Worm (Caenorhabditis elegans): ENCODE data around the gene hlh-3.

The hlh-3 gene

DNA sequence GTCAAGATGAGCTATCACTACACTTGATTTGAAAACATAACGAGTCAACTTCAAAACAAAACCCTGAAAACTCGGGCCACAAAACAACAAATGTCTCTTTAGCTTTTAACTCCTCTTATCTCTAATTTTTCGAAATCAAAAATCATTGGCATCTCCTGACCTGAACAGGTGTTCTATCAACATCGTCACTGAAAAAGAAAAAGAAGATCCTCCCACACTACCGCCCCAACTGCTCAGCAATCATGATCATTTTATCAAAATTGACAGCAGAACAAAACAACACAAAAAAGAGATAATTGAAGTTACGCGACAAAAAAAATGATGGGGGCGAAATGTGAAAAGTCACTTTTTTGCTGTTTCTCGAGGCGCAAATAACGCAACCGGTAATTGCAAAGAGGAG, 8.1 kb upstream of the hlh-3 start:
- no peak for TF ChIP-seq ZK185.1 (tag; optimal IDR thresholded peaks at IDR 0.05; ENCODE audit: poor library complexity, severe bottlenecking)

DNA sequence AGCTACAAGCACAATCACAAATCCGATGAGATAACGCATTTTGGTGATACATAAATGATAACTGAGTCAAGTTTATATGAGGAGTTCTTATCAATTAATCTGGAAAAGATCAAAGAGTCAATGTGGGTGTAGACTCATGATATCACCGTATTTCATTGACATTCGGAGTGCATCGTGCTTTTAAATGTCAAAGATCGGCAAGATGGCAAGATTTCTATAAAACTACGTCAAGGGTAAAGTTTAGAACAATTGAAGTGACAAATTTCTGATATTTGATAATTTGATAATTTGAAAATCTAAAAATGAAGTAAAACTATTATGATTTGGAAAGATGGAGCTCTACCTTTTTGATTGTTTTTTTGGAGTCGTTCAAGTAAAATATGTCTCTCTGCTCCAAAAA, 3.3 kb upstream of the hlh-3 start, which contains the start of gene sysm-1:
sysm-1 (minus strand) TSS at position 101 of the 400 bp plus-strand sequence.
- TF ChIP-seq nhr-80 (tag; optimal IDR thresholded peaks at IDR 0.05) (peak; percentile 4), mes-4 (tag; optimal IDR thresholded peaks at IDR 0.05) (no peak)

DNA sequence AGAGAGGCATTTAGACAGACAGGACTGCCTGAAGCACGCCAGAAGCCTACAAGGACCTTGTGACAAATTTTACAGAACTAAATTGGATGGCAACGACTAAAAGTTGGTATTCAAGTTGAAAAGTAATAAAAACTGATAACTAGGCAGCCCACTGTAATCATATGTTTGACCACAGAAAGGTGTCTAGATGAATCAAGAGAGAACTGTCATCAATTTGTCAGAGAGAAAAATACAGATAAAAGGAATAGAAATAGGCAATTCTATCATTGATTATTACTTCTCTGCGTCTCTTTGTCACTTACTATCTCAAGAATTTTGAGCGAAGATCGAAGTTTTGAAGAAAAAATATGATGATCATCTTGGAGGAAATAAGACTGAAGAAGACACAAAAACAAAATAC, 6.5 kb downstream of the hlh-3 start:
- TF ChIP-seq madf-3 (GFP tag; IDR thresholded peaks at IDR 0.05) (no peak), nhr-80 (tag; optimal IDR thresholded peaks at IDR 0.05) (peak; percentile 80)

DNA sequence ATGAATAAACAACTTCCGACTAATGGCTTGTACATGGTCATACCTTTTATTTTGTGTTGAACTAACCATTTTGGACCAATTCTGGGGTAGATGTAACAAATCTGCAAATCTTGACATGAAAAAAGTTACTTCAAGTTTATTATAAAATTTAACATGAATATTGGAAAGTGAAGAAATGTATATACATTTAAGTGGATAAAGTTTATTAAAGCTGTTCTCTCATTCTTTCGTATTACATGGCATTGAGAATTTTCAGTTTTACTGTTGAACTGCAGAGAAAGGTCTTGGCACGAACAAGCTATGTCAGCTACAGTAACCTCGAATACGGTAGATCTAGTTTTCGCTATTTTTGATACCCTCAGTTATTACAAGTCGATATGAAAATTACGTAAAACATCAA, 7.2 kb downstream of the hlh-3 start, which contains the start of gene C07H4.1:
C07H4.1 (minus strand) TSS at position 101 of the 400 bp plus-strand sequence.
- TF ChIP-seq B0261.1 (tag; optimal IDR thresholded peaks at IDR 0.05) (no peak), hmg-1.2 (GFP tag; IDR thresholded peaks at IDR 0.05) (no peak), dpl-1 (GFP tag; optimal IDR thresholded peaks at IDR 0.05) (no peak), madf-3 (GFP tag; IDR thresholded peaks at IDR 0.05) (no peak), F22D6.2 (tag; optimal IDR thresholded peaks at IDR 0.05) (no peak), B0035.1 (tag; optimal IDR thresholded peaks at IDR 0.05) (no peak), nhr-27 (tag; optimal IDR thresholded peaks at IDR 0.05) (no peak), F57C9.4 (tag; optimal IDR thresholded peaks at IDR 0.05) (no peak)

DNA sequence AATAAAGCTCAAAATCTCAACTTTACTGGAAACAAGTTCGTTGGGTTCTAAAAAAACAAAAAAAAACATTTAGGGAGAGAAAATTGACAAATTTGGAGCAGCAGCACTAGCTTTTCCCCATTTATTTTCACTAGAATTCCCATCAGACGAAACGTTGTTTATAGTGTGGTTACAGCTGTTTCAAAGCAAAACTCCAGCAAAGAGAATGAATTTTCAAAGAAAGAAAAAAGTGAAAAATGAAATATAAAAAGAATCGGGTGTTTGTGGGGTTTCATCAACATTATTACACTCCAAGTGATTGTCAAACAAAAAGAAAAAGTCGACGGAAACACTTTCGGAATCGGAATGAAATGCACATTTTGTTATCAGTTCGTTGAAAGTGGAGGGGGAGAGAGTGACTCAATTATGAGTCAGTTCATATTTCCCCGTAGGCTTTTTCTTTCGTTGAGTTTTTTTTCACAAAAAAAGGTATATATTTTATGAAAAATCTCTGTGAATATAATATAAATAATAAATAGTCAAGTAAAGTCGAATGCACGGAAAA, 7.9 kb downstream of the hlh-3 start:
- no peak for TF ChIP-seq snpc-4 (GFP tag; optimal IDR thresholded peaks at IDR 0.05)
- TF ChIP-seq snpc-4 (tag; optimal IDR thresholded peaks at IDR 0.05) = no peak
- no peak for TF ChIP-seq ekl-4 (GFP tag; IDR thresholded peaks at IDR 0.05)
- peak; percentile 0 for TF ChIP-seq ztf-18 (tag; optimal IDR thresholded peaks at IDR 0.05)
- peak; percentile 80 for TF ChIP-seq nhr-80 (tag; optimal IDR thresholded peaks at IDR 0.05)

DNA sequence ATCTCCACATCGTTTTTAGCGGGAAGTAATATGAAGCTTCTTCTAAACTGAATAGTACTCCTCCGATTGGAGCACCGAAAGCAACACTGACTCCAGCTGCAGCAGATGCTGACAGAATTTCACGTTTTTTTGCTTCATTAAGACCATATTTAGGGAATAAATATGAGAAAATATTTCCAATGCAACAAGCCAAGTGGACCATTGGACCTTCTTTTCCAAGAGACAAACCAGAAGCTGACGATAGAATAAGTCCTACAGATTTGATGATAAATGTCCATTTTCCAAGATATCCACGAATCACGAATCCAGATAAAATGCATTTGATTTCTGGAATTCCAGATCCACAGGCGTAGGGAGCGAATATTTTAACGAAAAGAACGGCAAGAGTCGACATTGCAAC, 10.9 kb downstream of the hlh-3 start:
- TF ChIP-seq attf-6 (GFP tag; IDR thresholded peaks at IDR 0.05) (no peak), ztf-26 (tag; optimal IDR thresholded peaks at IDR 0.05) (no peak), F55B11.4 (tag; optimal IDR thresholded peaks at IDR 0.05; ENCODE audit: borderline replicate concordance, insufficient read depth) (no peak), hmg-1.2 (GFP tag; IDR thresholded peaks at IDR 0.05) (no peak), hrde-1 (tag; optimal IDR thresholded peaks at IDR 0.05; ENCODE audit: borderline replicate concordance) (no peak), nfyb-1 (GFP tag; IDR thresholded peaks at IDR 0.05) (no peak)

DNA sequence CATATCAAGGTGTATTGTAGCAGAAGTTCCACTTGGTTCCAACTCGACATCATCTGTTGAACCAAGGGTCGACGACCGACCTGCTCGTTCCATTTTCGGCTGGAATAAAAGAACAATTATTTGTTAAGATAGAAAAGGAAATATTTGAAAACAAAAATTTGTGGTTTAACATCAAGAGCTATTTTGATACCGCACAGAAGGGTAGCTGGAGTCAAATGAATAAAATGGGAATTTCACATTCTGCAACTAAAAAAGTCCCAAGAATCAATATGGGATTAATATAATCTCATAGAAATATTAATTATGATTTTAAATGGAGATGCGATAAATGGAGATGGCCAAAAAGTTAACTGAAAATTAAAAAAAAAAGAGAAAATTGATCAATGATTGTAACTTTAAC, 12.1 kb downstream of the hlh-3 start, which contains the start of gene clh-5:
clh-5 (minus strand) TSS at position 101 of the 400 bp plus-strand sequence.
- no peak for TF ChIP-seq aptf-3 (GFP tag; IDR thresholded peaks at IDR 0.05)
- TF ChIP-seq akir-1 (GFP tag; optimal IDR thresholded peaks at IDR 0.05) = no peak
- TF ChIP-seq snpc-3.4 (tag; optimal IDR thresholded peaks at IDR 0.05) = no peak
- TF ChIP-seq nhr-27 (tag; optimal IDR thresholded peaks at IDR 0.05) = no peak
- no peak for TF ChIP-seq die-1 (tag; optimal IDR thresholded peaks at IDR 0.05)
- no peak for TF ChIP-seq Y56A3A.18 (GFP tag; IDR thresholded peaks at IDR 0.05)

DNA sequence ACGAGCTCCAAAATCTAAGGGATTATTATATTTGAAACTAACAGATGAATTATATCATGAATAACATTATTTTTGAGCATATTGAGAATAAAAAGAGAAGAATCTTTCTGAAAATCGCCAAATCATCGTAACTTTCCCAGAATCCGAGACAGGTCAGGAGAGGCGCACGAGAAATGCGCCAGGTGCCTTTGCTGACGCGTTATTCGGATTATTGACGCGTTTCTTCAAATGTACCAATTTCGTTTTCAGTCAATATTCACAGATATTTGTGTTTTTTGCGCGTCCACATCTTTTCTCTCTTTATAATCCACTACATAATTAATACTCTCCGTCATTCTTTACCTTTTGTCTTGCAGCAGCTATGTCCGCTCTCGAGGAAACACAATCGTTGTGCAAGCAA, 12.6 kb downstream of the hlh-3 start, which contains the start of gene T24H10.1:
T24H10.1 (plus strand) TSS at position 355 of the 400 bp plus-strand sequence.
- 0 out of 2 replicates have a peak, but pooled peaks have one; percentile 36 for TF ChIP-seq ceh-100 (GFP tag; IDR thresholded peaks at IDR 0.05)
- peak; percentile 73 for TF ChIP-seq pbrm-1 (GFP tag; IDR thresholded peaks at IDR 0.05)
- peak; percentile 57 for TF ChIP-seq lsl-1 (GFP tag; optimal IDR thresholded peaks at IDR 0.05)
- no peak for TF ChIP-seq F57C9.4 (tag; optimal IDR thresholded peaks at IDR 0.05)
- TF ChIP-seq D2030.7 (GFP tag; IDR thresholded peaks at IDR 0.05) = peak; percentile 61
- peak; percentile 21; the same call in 1 of the 2 replicates for TF ChIP-seq rcor-1 (GFP tag; IDR thresholded peaks at IDR 0.05)
- peak; percentile 68 for TF ChIP-seq F33H1.4 (GFP tag; IDR thresholded peaks at IDR 0.05)
- peak; percentile 78 for TF ChIP-seq dox-1 (GFP tag; IDR thresholded peaks at IDR 0.05)
- TF ChIP-seq madf-6 (GFP tag; IDR thresholded peaks at IDR 0.05) = peak; percentile 69
- peak; percentile 26 for TF ChIP-seq nhr-80 (tag; optimal IDR thresholded peaks at IDR 0.05)
- TF ChIP-seq unc-130 (GFP tag; optimal IDR thresholded peaks at IDR 0.05) = no peak
- TF ChIP-seq F22D6.2 (tag; optimal IDR thresholded peaks at IDR 0.05) = no peak
- TF ChIP-seq snpc-4 (GFP tag; optimal IDR thresholded peaks at IDR 0.05) = no peak
- TF ChIP-seq snpc-4 (tag; optimal IDR thresholded peaks at IDR 0.05) = peak in 2 of 4 experiments; percentile 51 to 53
- TF ChIP-seq F39B2.1 (GFP tag; IDR thresholded peaks at IDR 0.05) = no peak
